Worm (Caenorhabditis elegans): ENCODE results near the gene trpp-4.
"Not testable (repeated sequence)": the region's sequence is repeated elsewhere in the genome, so short reads cannot be mapped to it uniquely, and the experiment has no call there.

trpp-4 gene

ce11 chrV:9424514-9424913 lies 24.4 kb downstream of the trpp-4 start:
- TF ChIP-seq ceh-2 (tag; optimal IDR thresholded peaks at IDR 0.05), result peak; percentile 21
- peak; percentile 32 for TF ChIP-seq ceh-31 (tag; optimal IDR thresholded peaks at IDR 0.05)
- TF ChIP-seq pha-2 (tag; optimal IDR thresholded peaks at IDR 0.05), result peak; percentile 38
- TF ChIP-seq tbx-2 (tag; optimal IDR thresholded peaks at IDR 0.05), result peak; percentile 24
- no peak for TF ChIP-seq unc-42 (tag; optimal IDR thresholded peaks at IDR 0.05)
- peak; percentile 34 for TF ChIP-seq nfya-1 (tag; optimal IDR thresholded peaks at IDR 0.05)
- no peak for TF ChIP-seq sox-2 (GFP tag; IDR thresholded peaks at IDR 0.05)
- no peak for TF ChIP-seq hlh-15 (tag; optimal IDR thresholded peaks at IDR 0.05)
- TF ChIP-seq ceh-22 (tag; optimal IDR thresholded peaks at IDR 0.05), result peak; percentile 15
- peak; percentile 82 for TF ChIP-seq ceh-34 (tag; optimal IDR thresholded peaks at IDR 0.05)

- TF ChIP-seq unc-42 (tag; optimal IDR thresholded peaks at IDR 0.05) (peak; percentile 51), npax-4 (tag; optimal IDR thresholded peaks at IDR 0.05) (no peak)
Measured at ce11 chrV:9425593-9425992, 25.5 kb downstream of the trpp-4 start, which contains the start of gene F36D4.5. Gene F36D4.5 (minus strand): TSS chrV:9425817.

ce11 chrV:9427075-9427474 lies 26.9 kb downstream of the trpp-4 start, which contains the start of gene F36D4.6:
Gene F36D4.6 (minus strand): TSS chrV:9427175.
- TF ChIP-seq sox-2 (GFP tag; IDR thresholded peaks at IDR 0.05), result no peak
- no peak for TF ChIP-seq pha-4 (tag; optimal IDR thresholded peaks at IDR 0.05)
- TF ChIP-seq zip-5 (tag; optimal IDR thresholded peaks at IDR 0.05), result no peak
- TF ChIP-seq odd-2 (tag; optimal IDR thresholded peaks at IDR 0.05), result no peak
- TF ChIP-seq ets-4 (tag; optimal IDR thresholded peaks at IDR 0.05), result no peak
- no peak for TF ChIP-seq fax-1 (tag; optimal IDR thresholded peaks at IDR 0.05)
- no peak for TF ChIP-seq ceh-24 (tag; optimal IDR thresholded peaks at IDR 0.05)
- no peak for TF ChIP-seq tbx-7 (tag; optimal IDR thresholded peaks at IDR 0.05)
- TF ChIP-seq ceh-30 (tag; optimal IDR thresholded peaks at IDR 0.05), result no peak

- TF ChIP-seq ceh-9, npax-4, sdc-2 (tag; optimal IDR thresholded peaks at IDR 0.05): not testable (repeated sequence)
Measured at ce11 chrV:9439315-9440002, 39.3 kb downstream of the trpp-4 start, which contains the start of gene Y54B9A.1. Gene Y54B9A.1 (minus strand): TSS chrV:9439549.

ce11 chrV:9440003-9440319 lies 39.8 kb downstream of the trpp-4 start:
- no peak for TF ChIP-seq pax-1 (tag; optimal IDR thresholded peaks at IDR 0.05)
- no peak for TF ChIP-seq mec-3 (tag; optimal IDR thresholded peaks at IDR 0.05; ENCODE audit: borderline replicate concordance)
- TF ChIP-seq ceh-19 (GFP tag; optimal IDR thresholded peaks at IDR 0.05), result no peak
- TF ChIP-seq ceh-31 (tag; optimal IDR thresholded peaks at IDR 0.05), result no peak
- no peak for TF ChIP-seq ceh-6 (GFP tag; optimal IDR thresholded peaks at IDR 0.05)
- TF ChIP-seq che-1 (tag; optimal IDR thresholded peaks at IDR 0.05), result no peak
- TF ChIP-seq F13H6.1 (tag; optimal IDR thresholded peaks at IDR 0.05), result no peak

ce11 chrV:9441046-9441445 lies 40.9 kb downstream of the trpp-4 start:
- TF ChIP-seq ceh-31 (tag; optimal IDR thresholded peaks at IDR 0.05) (no peak), unc-55 (GFP tag; optimal IDR thresholded peaks at IDR 0.05) (no peak), fkh-10 (GFP tag; optimal IDR thresholded peaks at IDR 0.05) (no peak)

- TF ChIP-seq ceh-30 (tag; optimal IDR thresholded peaks at IDR 0.05), result no peak
- TF ChIP-seq ceh-34 (tag; optimal IDR thresholded peaks at IDR 0.05), result peak; percentile 15
- no peak for TF ChIP-seq rnt-1 (tag; optimal IDR thresholded peaks at IDR 0.05)
- no peak for TF ChIP-seq ceh-18 (tag; optimal IDR thresholded peaks at IDR 0.05)
- TF ChIP-seq pqm-1 (tag; optimal IDR thresholded peaks at IDR 0.05), result no peak
Measured at ce11 chrV:9442471-9442870, 42.3 kb downstream of the trpp-4 start.
